Fruit fly (Drosophila melanogaster): ENCODE measurements around the gene Ugt36E1.
A peak's percentile ranks its signal among the peaks of the same experiment; 100 is the strongest.

Ugt36E1 gene

DNA sequence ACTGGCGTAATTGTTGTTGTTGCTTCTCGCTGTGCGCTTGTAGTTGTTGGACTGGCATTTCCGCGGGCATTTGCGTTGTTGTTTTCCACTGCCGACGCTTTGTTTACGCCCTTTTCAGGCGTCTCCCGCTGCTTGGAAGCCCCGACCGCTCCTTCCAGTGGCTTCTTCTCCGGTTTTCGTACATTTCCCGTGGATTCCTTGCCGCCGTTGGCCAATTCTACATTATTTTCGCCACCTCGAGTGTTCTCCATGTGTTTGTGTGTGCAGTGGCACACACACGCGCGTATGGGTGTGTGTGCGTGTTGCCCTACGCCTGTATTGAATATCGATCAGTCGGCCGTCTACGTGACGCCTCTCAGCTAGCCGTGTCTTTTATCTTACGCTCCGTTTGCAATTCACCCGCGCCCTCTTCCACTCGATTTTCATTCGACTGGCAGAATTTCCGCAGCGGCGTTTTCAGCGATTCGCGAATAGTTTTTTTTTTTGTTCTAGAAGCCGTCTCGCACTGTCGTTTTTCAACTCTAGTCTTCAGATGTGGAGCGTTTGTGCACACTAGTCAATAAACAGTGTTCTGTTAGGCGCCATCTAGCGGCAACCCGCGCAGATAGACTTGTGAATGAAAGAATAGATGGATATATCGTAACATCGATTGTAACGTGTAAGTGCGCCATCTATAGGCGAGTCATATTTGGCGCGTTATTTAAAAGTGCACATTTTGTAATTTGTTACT lies 12.7 kb downstream of the Ugt36E1 start, which contains the start of gene CG10600 (continued):
- TF ChIP-seq vfl (GFP tag; optimal IDR thresholded peaks at IDR 0.05) (peak; percentile 85), NfI (GFP tag; optimal IDR thresholded peaks at IDR 0.05) (peak; percentile 86), sd (tag; optimal IDR thresholded peaks at IDR 0.05) (no peak), NC2β (GFP tag; optimal IDR thresholded peaks at IDR 0.05) (peak; percentile 83), CG8924 (tag; optimal IDR thresholded peaks at IDR 0.05) (peak; percentile 45), CG34422 (GFP tag; IDR thresholded peaks at IDR 0.05) (peak; percentile 92), sug (tag; optimal IDR thresholded peaks at IDR 0.05) (peak; percentile 80), Nf-YC (tag; optimal IDR thresholded peaks at IDR 0.05) (peak; percentile 59), Hmr (GFP tag; optimal IDR thresholded peaks at IDR 0.05) (peak; percentile 93), CG7963 (GFP tag; IDR thresholded peaks at IDR 0.05; ENCODE audit: partially characterized antibody) (peak; percentile 72), prd (optimal IDR thresholded peaks at IDR 0.05) (no peak), prd (GFP tag; IDR thresholded peaks at IDR 0.05) (peak; percentile 54; the same call in 2 of the 3 replicates), CG32772 (GFP tag; IDR thresholded peaks at IDR 0.05) (peak; percentile 91), Bteb2 (GFP tag; optimal IDR thresholded peaks at IDR 0.05) (peak; percentile 80), Gug (GFP tag; IDR thresholded peaks at IDR 0.05) (peak; percentile 66; the same call in 3 of the 4 replicates), lola (GFP tag; optimal IDR thresholded peaks at IDR 0.05) (peak in 1 of 3 experiments; percentile 32), CG11247 (GFP tag; IDR thresholded peaks at IDR 0.05) (peak; percentile 79), stwl (tag; optimal IDR thresholded peaks at IDR 0.05) (peak; percentile 95), CG10462 (GFP tag; optimal IDR thresholded peaks at IDR 0.05) (peak; percentile 40), zf30C (GFP tag; optimal IDR thresholded peaks at IDR 0.05) (peak; percentile 12), wek (GFP tag; optimal IDR thresholded peaks at IDR 0.05) (peak; percentile 39), TFAM (GFP tag; optimal IDR thresholded peaks at IDR 0.05) (no peak), org-1 (GFP tag; optimal IDR thresholded peaks at IDR 0.05) (peak; percentile 69), pnt (GFP tag; optimal IDR thresholded peaks at IDR 0.05) (peak; percentile 73), CG33557 (GFP tag; optimal IDR thresholded peaks at IDR 0.05) (peak; percentile 46), Hand (GFP tag; optimal IDR thresholded peaks at IDR 0.05) (no peak), pum (GFP tag; optimal IDR thresholded peaks at IDR 0.05) (peak; percentile 86), CG4730 (GFP tag; IDR thresholded peaks at IDR 0.05) (peak; percentile 58), Ets97D (GFP tag; optimal IDR thresholded peaks at IDR 0.05) (peak; percentile 94), fd64A (GFP tag; optimal IDR thresholded peaks at IDR 0.05) (peak; percentile 10), bigmax (GFP tag; optimal IDR thresholded peaks at IDR 0.05) (peak; percentile 18), amos (GFP tag; IDR thresholded peaks at IDR 0.05; ENCODE audit: partially characterized antibody) (peak; percentile 92), Optix (GFP tag; IDR thresholded peaks at IDR 0.05) (peak; percentile 58; the same call in 2 of the 3 replicates), CG12942 (GFP tag; optimal IDR thresholded peaks at IDR 0.05) (peak; percentile 86), Rx (GFP tag; IDR thresholded peaks at IDR 0.05) (peak; percentile 60), nau (GFP tag; optimal IDR thresholded peaks at IDR 0.05) (no peak), CG12659 (GFP tag; optimal IDR thresholded peaks at IDR 0.05) (peak; percentile 93), schlank (tag; optimal IDR thresholded peaks at IDR 0.05) (peak; percentile 77), CG2129 (GFP tag; IDR thresholded peaks at IDR 0.05; ENCODE audit: partially characterized antibody) (peak; percentile 54), nerfin-1 (tag; optimal IDR thresholded peaks at IDR 0.05) (peak; percentile 64), CG17912 (GFP tag; optimal IDR thresholded peaks at IDR 0.05) (peak; percentile 83), gce (GFP tag; IDR thresholded peaks at IDR 0.05) (peak; percentile 56; the same call in 1 of the 3 replicates), B-H1 (GFP tag; IDR thresholded peaks at IDR 0.05) (peak; percentile 33; the same call in 1 of the 3 replicates), jing (GFP tag; optimal IDR thresholded peaks at IDR 0.05) (peak; percentile 13), CG14050 (GFP tag; IDR thresholded peaks at IDR 0.05) (peak; percentile 49; the same call in 2 of the 3 replicates), her (GFP tag; optimal IDR thresholded peaks at IDR 0.05) (peak; percentile 89), chinmo (GFP tag; IDR thresholded peaks at IDR 0.05; ENCODE audit: partially characterized antibody) (peak; percentile 93), CG4360 (GFP tag; IDR thresholded peaks at IDR 0.05) (no peak), CG18262 (tag; optimal IDR thresholded peaks at IDR 0.05) (peak; percentile 53)
